Worm (Caenorhabditis elegans): ENCODE results near the gene ben-1.

ben-1 gene

DNA sequence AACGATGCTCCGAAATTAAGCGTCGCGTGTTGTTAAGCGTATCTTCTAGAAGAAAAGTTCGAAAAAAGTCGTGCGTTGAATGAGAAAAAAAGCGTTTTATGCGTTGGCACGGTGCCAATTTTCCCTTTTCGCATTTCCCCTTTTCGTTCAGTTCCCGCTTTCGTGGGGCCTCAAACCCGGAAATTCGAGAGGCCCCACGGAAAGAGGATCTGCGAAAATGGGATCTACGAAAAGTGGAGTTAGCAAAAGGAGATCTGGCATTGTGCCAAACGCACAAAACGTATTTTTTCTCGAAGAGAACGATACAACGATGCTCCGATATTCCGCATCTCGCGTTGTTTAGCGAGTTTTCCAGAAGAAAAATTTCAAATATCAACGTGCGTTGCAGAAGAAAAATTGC lies 41.6 kb downstream of the ben-1 start (continued):
- TF ChIP-seq nhr-41 (GFP tag; IDR thresholded peaks at IDR 0.05) (no peak), skn-1 (tag; optimal IDR thresholded peaks at IDR 0.05) (no peak), arid-1 (GFP tag; conservative IDR thresholded peaks at IDR 0.05) (peak; percentile 56; the same call in 1 of the 2 replicates), ama-1 (optimal IDR thresholded peaks at IDR 0.05) (no peak), zfp-2 (tag; optimal IDR thresholded peaks at IDR 0.05) (no peak), mxl-3 (GFP tag; optimal IDR thresholded peaks at IDR 0.05) (no peak), hmg-1.1 (GFP tag; IDR thresholded peaks at IDR 0.05) (peak; percentile 51; the same call in 1 of the 2 replicates), sdz-12 (GFP tag; optimal IDR thresholded peaks at IDR 0.05) (no peak), aly-2 (tag; optimal IDR thresholded peaks at IDR 0.05) (no peak), ctbp-1 (GFP tag; IDR thresholded peaks at IDR 0.05) (no peak), zfp-3 (GFP tag; conservative IDR thresholded peaks at IDR 0.05) (no peak), F49E8.2 (tag; optimal IDR thresholded peaks at IDR 0.05; ENCODE audit: borderline replicate concordance) (peak; percentile 3), hlh-11 (tag; optimal IDR thresholded peaks at IDR 0.05) (no peak), dve-1 (tag; optimal IDR thresholded peaks at IDR 0.05; ENCODE audit: insufficient read depth) (no peak), nhr-25 (tag; optimal IDR thresholded peaks at IDR 0.05; ENCODE audit: borderline replicate concordance, insufficient read depth) (no peak), lin-38 (GFP tag; IDR thresholded peaks at IDR 0.05) (peak; percentile 71), php-3 (GFP tag; IDR thresholded peaks at IDR 0.05) (no peak), F10B5.3 (tag; optimal IDR thresholded peaks at IDR 0.05) (no peak), madf-9 (GFP tag; conservative IDR thresholded peaks at IDR 0.05) (no peak), Y105C5A.15 (GFP tag; IDR thresholded peaks at IDR 0.05) (no peak), nhr-102 (tag; optimal IDR thresholded peaks at IDR 0.05) (no peak), ceh-82 (tag; optimal IDR thresholded peaks at IDR 0.05) (no peak), unc-39 (tag; optimal IDR thresholded peaks at IDR 0.05) (no peak), daf-16 (GFP tag; optimal IDR thresholded peaks at IDR 0.05) (no peak), daf-16 (tag; optimal IDR thresholded peaks at IDR 0.05) (no peak), pqm-1 (tag; optimal IDR thresholded peaks at IDR 0.05) (no peak), nhr-11 (tag; optimal IDR thresholded peaks at IDR 0.05) (no peak), ztf-11 (tag; optimal IDR thresholded peaks at IDR 0.05) (no peak), Y75B8A.6 (GFP tag; IDR thresholded peaks at IDR 0.05) (no peak), egl-43 (GFP tag; IDR thresholded peaks at IDR 0.05) (0 out of 2 replicates have a peak, but pooled peaks have one; percentile 32), ztf-7 (tag; optimal IDR thresholded peaks at IDR 0.05) (no peak), ces-1 (GFP tag; optimal IDR thresholded peaks at IDR 0.05) (no peak), ZK337.2 (GFP tag; IDR thresholded peaks at IDR 0.05) (peak; percentile 22; the same call in 1 of the 2 replicates), nhr-237 (tag; optimal IDR thresholded peaks at IDR 0.05) (no peak), T26A8.4 (GFP tag; IDR thresholded peaks at IDR 0.05) (no peak), R02D3.7 (tag; optimal IDR thresholded peaks at IDR 0.05) (no peak), attf-4 (tag; optimal IDR thresholded peaks at IDR 0.05) (no peak), lim-7 (GFP tag; IDR thresholded peaks at IDR 0.05) (peak; percentile 48; the same call in 1 of the 2 replicates), aha-1 (tag) (peak; percentile 45), saeg-2 (GFP tag; IDR thresholded peaks at IDR 0.05) (no peak), mdl-1 (tag; optimal IDR thresholded peaks at IDR 0.05) (no peak), unc-130 (GFP tag; optimal IDR thresholded peaks at IDR 0.05) (peak; percentile 61), madf-5 (GFP tag; IDR thresholded peaks at IDR 0.05) (no peak), daf-12 (tag; optimal IDR thresholded peaks at IDR 0.05) (no peak), F44E2.7 (GFP tag; IDR thresholded peaks at IDR 0.05) (no peak), ceh-20 (GFP tag; IDR thresholded peaks at IDR 0.05) (peak; percentile 78), D1046.2 (GFP tag; IDR thresholded peaks at IDR 0.05) (0 out of 2 replicates have a peak, but pooled peaks have one; percentile 22), fos-1 (tag; optimal IDR thresholded peaks at IDR 0.05) (no peak), zip-11 (GFP tag; IDR thresholded peaks at IDR 0.05) (no peak), tra-1 (GFP tag; IDR thresholded peaks at IDR 0.05) (no peak), nhr-28 (tag; optimal IDR thresholded peaks at IDR 0.05) (no peak), nhr-10 (tag; optimal IDR thresholded peaks at IDR 0.05) (no peak)
